Fruit fly (Drosophila melanogaster) whole organism, embryonic: ENCODE results near the gene CG42272.

ENCODE experiments used
- Atf-2 ChIP-seq: fragments of 200-800 bp; sonication (Bioruptor generic); optimal IDR thresholded peaks from 2 replicates; lab custom pipeline; 2016; ENCODE audit warnings: missing biosample characterization, missing genetic modification characterization
- Blimp-1 ChIP-seq: fragments of 200-800 bp; sonication (Bioruptor generic); optimal IDR thresholded peaks from 3 replicates; lab custom pipeline; 2018; ENCODE audit warnings: missing biosample characterization, missing genetic modification characterization, mild to moderate bottlenecking, moderate library complexity, missing genetic modification reagents
- CG10366 ChIP-seq: fragments of 200-800 bp; sonication (Bioruptor generic); IDR thresholded peaks from 2 replicates; pipeline ENCODE4 v1.3.6; 2022; ENCODE audit warnings: missing biosample characterization, missing genetic modification characterization
- CG10959 ChIP-seq: fragments of 200-800 bp; sonication (Bioruptor generic); IDR thresholded peaks from 2 replicates; pipeline ENCODE4 v1.3.6; 2022; ENCODE audit warnings: missing biosample characterization, missing genetic modification characterization
- CG11504 ChIP-seq: fragments of 200-800 bp; sonication (Bioruptor generic); optimal IDR thresholded peaks from 3 replicates; lab custom pipeline; 2019; ENCODE audit warnings: missing biosample characterization, mild to moderate bottlenecking, missing genetic modification characterization, moderate library complexity
- CG12391 ChIP-seq: fragments of 200-800 bp; sonication (Bioruptor generic); optimal IDR thresholded peaks from 3 replicates; lab custom pipeline; 2018; ENCODE audit warnings: missing biosample characterization, mild to moderate bottlenecking, missing genetic modification characterization, moderate library complexity
- CG12942 ChIP-seq: fragments of 200-800 bp; sonication (Bioruptor generic); optimal IDR thresholded peaks from 3 replicates; lab custom pipeline; 2016; ENCODE audit warnings: missing biosample characterization, missing genetic modification characterization
- CG14014 ChIP-seq: fragments of 200-800 bp; sonication (Bioruptor generic); IDR thresholded peaks from 2 replicates; pipeline ENCODE4 v1.3.6; 2022; ENCODE audit warnings: missing biosample characterization, missing genetic modification characterization
- CG17328 ChIP-seq: fragments of 200-800 bp; sonication (Bioruptor generic); IDR thresholded peaks from 2 replicates; pipeline ENCODE4 v1.3.6; 2022; ENCODE audit warnings: missing biosample characterization, missing genetic modification characterization
- CG2875 ChIP-seq: fragments of 200-800 bp; sonication (Bioruptor generic); optimal IDR thresholded peaks from 2 replicates; lab custom pipeline; 2017; ENCODE audit warnings: missing biosample characterization, mild to moderate bottlenecking, missing genetic modification characterization, missing genetic modification reagents
- CG30431 ChIP-seq: fragments of 200-800 bp; sonication (Bioruptor generic); optimal IDR thresholded peaks from 2 replicates; lab custom pipeline; 2017; ENCODE audit warnings: missing biosample characterization, missing genetic modification characterization
- CG32772 ChIP-seq: fragments of 200-800 bp; sonication (Bioruptor generic); IDR thresholded peaks from 2 replicates; pipeline ENCODE4 v1.3.6; 2022; ENCODE audit warnings: missing biosample characterization, missing genetic modification characterization
- CG34422 ChIP-seq: fragments of 200-800 bp; sonication (Bioruptor generic); IDR thresholded peaks from 3 replicates; pipeline ENCODE4 v1.3.6; 2022; ENCODE audit warnings: missing biosample characterization, missing genetic modification characterization
- CG6175 ChIP-seq: fragments of 200-800 bp; sonication (Bioruptor generic); IDR thresholded peaks from 3 replicates; pipeline ENCODE4 v1.3.6; 2022; ENCODE audit warnings: missing biosample characterization, missing genetic modification characterization
- CG7839 ChIP-seq: fragments of 200-800 bp; sonication (Bioruptor generic); optimal IDR thresholded peaks from 3 replicates; lab custom pipeline; 2018; ENCODE audit warnings: missing biosample characterization, mild to moderate bottlenecking, missing genetic modification characterization, moderate library complexity
- CG7928 ChIP-seq: fragments of 200-800 bp; sonication (Bioruptor generic); optimal IDR thresholded peaks from 2 replicates; lab custom pipeline; 2017; ENCODE audit warnings: missing biosample characterization, mild to moderate bottlenecking, missing genetic modification characterization
- CG9609 ChIP-seq: fragments of 200-800 bp; sonication (Bioruptor generic); optimal IDR thresholded peaks from 3 replicates; lab custom pipeline; 2016; ENCODE audit warnings: missing biosample characterization, missing genetic modification characterization
- Dip2 ChIP-seq: fragments of 200-800 bp; sonication (Bioruptor generic); IDR thresholded peaks from 2 replicates; pipeline ENCODE4 v1.3.6; 2022; ENCODE audit warnings: missing biosample characterization, missing genetic modification characterization
- Drgx ChIP-seq: fragments of 200-800 bp; sonication (Bioruptor generic); IDR thresholded peaks from 2 replicates; pipeline ENCODE4 v1.3.6; 2022; ENCODE audit warnings: missing biosample characterization, missing genetic modification characterization
- Gug ChIP-seq: fragments of 200-800 bp; sonication (Bioruptor generic); IDR thresholded peaks from 4 replicates; pipeline ENCODE4 v1.3.6; 2022; ENCODE audit warnings: missing biosample characterization, missing genetic modification characterization
- H15 ChIP-seq: fragments of 200-800 bp; sonication (Bioruptor generic); IDR thresholded peaks from 3 replicates; pipeline ENCODE4 v1.3.6; 2022; ENCODE audit warnings: missing biosample characterization, missing genetic modification characterization
- HLH54F ChIP-seq: fragments of 200-800 bp; sonication (Bioruptor generic); optimal IDR thresholded peaks from 3 replicates; lab custom pipeline; 2016; ENCODE audit warnings: missing biosample characterization, missing genetic modification characterization
- Hr51 ChIP-seq, 2 experiments: fragments of 200-800 bp; sonication (Bioruptor generic); optimal IDR thresholded peaks; 2 replicates in 1 of 2; 3 replicates in 1 of 2; lab custom pipeline; 2016 to 2018; ENCODE audit warnings: missing biosample characterization in 2 of 2, missing genetic modification characterization in 2 of 2, mild to moderate bottlenecking in 1 of 2, moderate library complexity in 1 of 2
- Med ChIP-seq: fragments of 200-800 bp; sonication (Bioruptor generic); peaks from one replicate; lab custom pipeline; 2016; ENCODE audit warnings: missing biosample characterization, missing genetic modification characterization, mild to moderate bottlenecking, inconsistent platforms, moderate library complexity
- Nf-YC ChIP-seq: fragments of 200-800 bp; optimal IDR thresholded peaks from 3 replicates; lab custom pipeline; 2019; ENCODE audit warnings: missing biosample characterization, mild to moderate bottlenecking, missing genetic modification characterization, moderate library complexity
- Oli ChIP-seq: fragments of 200-800 bp; sonication (Bioruptor generic); optimal IDR thresholded peaks from 2 replicates; lab custom pipeline; 2018; ENCODE audit warnings: missing biosample characterization, mild to moderate bottlenecking, missing genetic modification characterization, moderate library complexity
- Ptx1 ChIP-seq: fragments of 200-800 bp; sonication (Bioruptor generic); IDR thresholded peaks from 2 replicates; pipeline ENCODE4 v1.3.6; 2022; ENCODE audit warnings: missing biosample characterization, missing genetic modification characterization
- Xbp1 ChIP-seq: fragments of 200-800 bp; sonication (Bioruptor generic); optimal IDR thresholded peaks from 3 replicates; lab custom pipeline; 2016; ENCODE audit warnings: missing biosample characterization, mild to moderate bottlenecking, missing genetic modification characterization
- az2 ChIP-seq: fragments of 200-800 bp; sonication (Bioruptor generic); optimal IDR thresholded peaks from 3 replicates; lab custom pipeline; 2016; ENCODE audit warnings: missing biosample characterization, missing genetic modification characterization
- bsh ChIP-seq, 2 experiments: fragments of 200-800 bp; sonication (Bioruptor generic); optimal IDR thresholded peaks; 2 replicates each; lab custom pipeline; 2017 to 2018; ENCODE audit warnings: mild to moderate bottlenecking in 2 of 2, missing biosample characterization in 2 of 2, missing genetic modification characterization in 2 of 2, moderate library complexity in 1 of 2
- cas ChIP-seq: fragments of 200-800 bp; sonication (Bioruptor generic); IDR thresholded peaks from 2 replicates; pipeline ENCODE4 v1.3.6; 2022; ENCODE audit warnings: missing biosample characterization, missing genetic modification characterization
- chn ChIP-seq: fragments of 200-800 bp; sonication (Bioruptor generic); optimal IDR thresholded peaks from 2 replicates; lab custom pipeline; 2016; ENCODE audit warnings: missing biosample characterization, missing genetic modification characterization
- ci ChIP-seq: fragments of 200-800 bp; sonication (Bioruptor generic); IDR thresholded peaks from 3 replicates; pipeline ENCODE4 v1.3.6; 2022; ENCODE audit warnings: missing biosample characterization, missing genetic modification characterization
- crol ChIP-seq: fragments of 200-800 bp; sonication (Bioruptor generic); IDR thresholded peaks from 2 replicates; pipeline ENCODE4 v1.3.6; 2022; ENCODE audit warnings: missing biosample characterization, missing genetic modification characterization
- gem ChIP-seq: fragments of 200-800 bp; sonication (Bioruptor generic); optimal IDR thresholded peaks from 2 replicates; lab custom pipeline; 2019; ENCODE audit warnings: missing biosample characterization, mild to moderate bottlenecking, missing genetic modification characterization, moderate library complexity
- gt ChIP-seq: fragments of 200-800 bp; sonication (Bioruptor generic); IDR thresholded peaks from 2 replicates; pipeline ENCODE4 v1.3.6; 2022; ENCODE audit warnings: missing biosample characterization, missing genetic modification characterization
- ind ChIP-seq: fragments of 200-800 bp; sonication (Bioruptor generic); optimal IDR thresholded peaks from 3 replicates; lab custom pipeline; 2016; ENCODE audit warnings: missing biosample characterization, missing genetic modification characterization
- ken ChIP-seq: fragments of 200-800 bp; sonication (Bioruptor generic); IDR thresholded peaks from 3 replicates; pipeline ENCODE4 v1.3.6; 2022; ENCODE audit warnings: missing biosample characterization, missing genetic modification characterization
- nmo ChIP-seq: fragments of 200-800 bp; sonication (Bioruptor generic); optimal IDR thresholded peaks from 2 replicates; lab custom pipeline; 2018; ENCODE audit warnings: missing biosample characterization, mild to moderate bottlenecking, missing genetic modification characterization, moderate library complexity
- otp ChIP-seq: fragments of 200-800 bp; sonication (Bioruptor generic); IDR thresholded peaks from 3 replicates; pipeline ENCODE4, ENCODE4 v1.3.6; 2022; ENCODE audit warnings: missing biosample characterization, missing genetic modification characterization
- prd ChIP-seq, 3 experiments: fragments of >200 bp in 2 of 3; fragments of 200-800 bp in 1 of 3; sonication (Bioruptor generic) in 1 of 3; optimal IDR thresholded peaks in 2 of 3; IDR thresholded peaks in 1 of 3; 2 replicates in 2 of 3; 3 replicates in 1 of 3; pipeline versions ENCODE4 v1.3.6 to Lab custom; 2017 to 2022; ENCODE audit warnings: missing biosample characterization in 1 of 3, missing genetic modification characterization in 1 of 3
- row ChIP-seq: fragments of 200-800 bp; sonication (Bioruptor generic); IDR thresholded peaks from 3 replicates; pipeline ENCODE4 v1.3.6; 2022; ENCODE audit warnings: missing biosample characterization, missing genetic modification characterization
- sens ChIP-seq: fragments of 200-800 bp; sonication (Bioruptor generic); peaks from one replicate; lab custom pipeline; 2016; ENCODE audit warnings: missing biosample characterization, missing genetic modification characterization
- sisA ChIP-seq: fragments of 200-800 bp; sonication (Bioruptor generic); IDR thresholded peaks from 2 replicates; pipeline ENCODE4 v1.3.6; 2022; ENCODE audit warnings: missing biosample characterization, missing genetic modification characterization
- slbo ChIP-seq: fragments of 200-800 bp; sonication (Bioruptor generic); IDR thresholded peaks from 2 replicates; pipeline ENCODE4 v1.3.6; 2022; ENCODE audit warnings: missing biosample characterization, missing genetic modification characterization
- sr ChIP-seq: fragments of 200-800 bp; sonication (Bioruptor generic); IDR thresholded peaks from 3 replicates; pipeline ENCODE4 v1.3.6; 2022; ENCODE audit warnings: missing biosample characterization, missing genetic modification characterization
- tx ChIP-seq: fragments of 200-800 bp; sonication (Bioruptor generic); optimal IDR thresholded peaks from 2 replicates; lab custom pipeline; 2016; ENCODE audit warnings: missing biosample characterization, missing genetic modification characterization
- unpg ChIP-seq: fragments of 200-800 bp; sonication (Bioruptor generic); optimal IDR thresholded peaks from 3 replicates; lab custom pipeline; 2018; ENCODE audit warnings: missing biosample characterization, mild to moderate bottlenecking, missing genetic modification characterization, moderate library complexity
- zfh1 ChIP-seq: fragments of 200-800 bp; sonication (Bioruptor generic); IDR thresholded peaks from 3 replicates; pipeline ENCODE4 v1.3.6; 2022; ENCODE audit warnings: missing biosample characterization, missing genetic modification characterization

Gene CG42272

dm6 chr3L:5833761-5834160 is 30.9 kb downstream of the CG42272 start:
- TF ChIP-seq sisA (no peak), tx (GFP tag; lab: Kevin White, UChicago) (no peak), Oli (tag; lab: Kevin White, UChicago) (no peak), gt (GFP tag; lab: Robert Waterston, UW) (no peak), HLH54F (GFP tag; lab: Kevin White, UChicago) (no peak), CG11504 (tag; lab: Kevin White, UChicago) (peak; percentile 69), cas (GFP tag; lab: Robert Waterston, UW) (no peak), crol (GFP tag; lab: Robert Waterston, UW) (peak; percentile 64), CG14014 (GFP tag; lab: Robert Waterston, UW) (no peak)

- TF ChIP-seq ken (peak; percentile 51; the same call in 1 of the 3 replicates), CG32772 (GFP tag; lab: Robert Waterston, UW) (0 out of 2 replicates have a peak, but pooled peaks have one; percentile 15), CG2875 (peak; percentile 2), CG9609 (GFP tag; lab: Kevin White, UChicago) (peak; percentile 17), Xbp1 (peak; percentile 37), Gug (GFP tag; lab: Robert Waterston, UW) (0 out of 4 replicates have a peak, but pooled peaks have one; percentile 28), CG30431 (peak; percentile 28), sens (GFP tag; lab: Kevin White, UChicago) (peak; percentile 63), bsh (GFP tag; optimal IDR thresholded peaks at IDR 0.05; lab: Kevin White, UChicago) (peak; percentile 58 to 79), sr (GFP tag; lab: Robert Waterston, UW) (no peak), nmo (GFP tag; lab: Kevin White, UChicago) (peak; percentile 18), Oli (tag; lab: Kevin White, UChicago) (peak; percentile 22), Nf-YC (tag; lab: Kevin White, UChicago) (no peak), CG7928 (GFP tag; lab: Kevin White, UChicago) (no peak), prd (optimal IDR thresholded peaks at IDR 0.05; lab: Kevin White, UChicago) (no peak), prd (GFP tag; IDR thresholded peaks at IDR 0.05; lab: Robert Waterston, UW) (peak; percentile 47; the same call in 1 of the 3 replicates), Blimp-1 (GFP tag; lab: Kevin White, UChicago) (peak; percentile 16), ci (GFP tag; lab: Robert Waterston, UW) (peak; percentile 61), ind (GFP tag; lab: Kevin White, UChicago) (peak; percentile 12), CG34422 (GFP tag; lab: Robert Waterston, UW) (0 out of 3 replicates have a peak, but pooled peaks have one; percentile 7), Dip2 (GFP tag; lab: Robert Waterston, UW) (no peak), zfh1 (GFP tag; lab: Robert Waterston, UW) (0 out of 3 replicates have a peak, but pooled peaks have one; percentile 25), slbo (GFP tag; lab: Robert Waterston, UW) (0 out of 2 replicates have a peak, but pooled peaks have one; percentile 6), CG10959 (0 out of 2 replicates have a peak, but pooled peaks have one; percentile 17), unpg (GFP tag; lab: Kevin White, UChicago) (peak; percentile 14), CG17328 (GFP tag; lab: Robert Waterston, UW) (peak; percentile 55), Ptx1 (GFP tag; lab: Robert Waterston, UW) (peak; percentile 19; the same call in 1 of the 2 replicates), CG6175 (GFP tag; lab: Robert Waterston, UW) (no peak), Med (peak; percentile 70), Hr51 (GFP tag; optimal IDR thresholded peaks at IDR 0.05; lab: Kevin White, UChicago) (peak in 1 of 2 experiments; percentile 4), sisA (peak; percentile 36; the same call in 1 of the 2 replicates), row (GFP tag; lab: Robert Waterston, UW) (peak; percentile 43), CG10366 (GFP tag; lab: Robert Waterston, UW) (peak; percentile 38), az2 (GFP tag; lab: Kevin White, UChicago) (peak; percentile 31), chn (GFP tag; lab: Kevin White, UChicago) (peak; percentile 16), H15 (0 out of 3 replicates have a peak, but pooled peaks have one; percentile 23), otp (GFP tag; lab: Robert Waterston, UW) (peak; percentile 60; the same call in 1 of the 3 replicates), CG12391 (peak; percentile 8), gem (tag; lab: Kevin White, UChicago) (peak; percentile 31), CG7839 (tag; lab: Kevin White, UChicago) (peak; percentile 16), Atf-2 (GFP tag; lab: Kevin White, UChicago) (no peak), Drgx (GFP tag; lab: Robert Waterston, UW) (peak; percentile 96), CG12942 (peak; percentile 3)
Measured at dm6 chr3L:5834245-5834644, 31.4 kb downstream of the CG42272 start.
